Fruit fly (Drosophila melanogaster): ENCODE results near the gene Tap42.

Tap42 gene

DNA sequence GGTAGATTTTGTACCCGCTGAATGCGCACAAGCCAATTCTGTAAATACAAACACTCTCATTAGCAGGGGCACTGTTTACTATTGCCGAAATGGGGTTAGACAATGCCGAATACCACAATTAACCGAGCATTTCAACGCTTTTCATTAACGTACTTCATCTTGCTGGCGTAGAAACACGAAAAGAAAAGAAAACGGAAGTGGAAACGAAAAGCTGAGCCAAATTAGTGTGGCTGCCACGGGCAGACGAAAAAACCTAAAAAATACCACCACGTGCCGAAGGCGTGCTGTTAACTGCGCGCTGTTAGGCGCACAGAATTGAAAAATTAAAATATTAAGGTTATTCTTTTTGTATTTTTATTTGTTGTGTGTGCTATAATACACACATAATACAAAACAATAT is 27.5 kb downstream of the Tap42 start, which contains the start of gene RpL24 (continued):
- TF ChIP-seq NFAT (GFP tag; IDR thresholded peaks at IDR 0.05), result peak; percentile 91
- peak; percentile 56 for TF ChIP-seq D19A (tag; optimal IDR thresholded peaks at IDR 0.05)
- TF ChIP-seq CG14710 (tag; optimal IDR thresholded peaks at IDR 0.05), result peak; percentile 84
- peak; percentile 92 for TF ChIP-seq CG11723 (GFP tag; optimal IDR thresholded peaks at IDR 0.05)
- peak; percentile 72 for TF ChIP-seq CG8924 (tag; optimal IDR thresholded peaks at IDR 0.05)
- peak; percentile 96 for TF ChIP-seq CG17328 (GFP tag; IDR thresholded peaks at IDR 0.05)
- peak; percentile 67 for TF ChIP-seq Blimp-1 (GFP tag; optimal IDR thresholded peaks at IDR 0.05)
- peak; percentile 87 for TF ChIP-seq sug (tag; optimal IDR thresholded peaks at IDR 0.05)
- TF ChIP-seq CG13123 (GFP tag; optimal IDR thresholded peaks at IDR 0.05), result peak; percentile 83
- TF ChIP-seq CG15601 (tag; optimal IDR thresholded peaks at IDR 0.05), result peak; percentile 84
- peak; percentile 89 for TF ChIP-seq CG2202 (tag; optimal IDR thresholded peaks at IDR 0.05)
- peak; percentile 90 for TF ChIP-seq CG12391 (tag; optimal IDR thresholded peaks at IDR 0.05)
- peak; percentile 86 for TF ChIP-seq CG43689 (GFP tag; IDR thresholded peaks at IDR 0.05)
- TF ChIP-seq unc-4 (GFP tag; IDR thresholded peaks at IDR 0.05; ENCODE audit: partially characterized antibody), result no peak
- peak; percentile 91 for TF ChIP-seq PHDP (tag; optimal IDR thresholded peaks at IDR 0.05)
- peak; percentile 87 for TF ChIP-seq CG12744 (GFP tag; optimal IDR thresholded peaks at IDR 0.05)
- peak; percentile 94 for TF ChIP-seq en (GFP tag; optimal IDR thresholded peaks at IDR 0.05)
- no peak for TF ChIP-seq sna (GFP tag; IDR thresholded peaks at IDR 0.05; ENCODE audit: partially characterized antibody)
- TF ChIP-seq wek (GFP tag; optimal IDR thresholded peaks at IDR 0.05), result peak; percentile 98
- peak; percentile 57 for TF ChIP-seq CG10462 (GFP tag; optimal IDR thresholded peaks at IDR 0.05)
- peak; percentile 99 for TF ChIP-seq ci (GFP tag; IDR thresholded peaks at IDR 0.05)
- peak; percentile 48 for TF ChIP-seq CG14965 (GFP tag; optimal IDR thresholded peaks at IDR 0.05; ENCODE audit: borderline replicate concordance)
- peak; percentile 92 for TF ChIP-seq CG8089 (GFP tag; optimal IDR thresholded peaks at IDR 0.05)
- peak; percentile 92; the same call in 2 of the 3 replicates for TF ChIP-seq so (GFP tag; IDR thresholded peaks at IDR 0.05)
- TF ChIP-seq Kr (GFP tag; optimal IDR thresholded peaks at IDR 0.05), result peak; percentile 83
- peak; percentile 88 for TF ChIP-seq gfzf (GFP tag; optimal IDR thresholded peaks at IDR 0.05)
- peak; percentile 80 for TF ChIP-seq seq (GFP tag; IDR thresholded peaks at IDR 0.05)
- TF ChIP-seq Eip74EF (GFP tag; optimal IDR thresholded peaks at IDR 0.05), result peak in 1 of 2 experiments; percentile 88
- peak; percentile 97 for TF ChIP-seq mirr (GFP tag; optimal IDR thresholded peaks at IDR 0.05)
- peak; percentile 86 for TF ChIP-seq CG6254 (GFP tag; optimal IDR thresholded peaks at IDR 0.05)
- peak; percentile 95 for TF ChIP-seq CG12659 (GFP tag; optimal IDR thresholded peaks at IDR 0.05)
- TF ChIP-seq esg (GFP tag; conservative IDR thresholded peaks at IDR 0.05), result no peak
- TF ChIP-seq Deaf1 (tag; optimal IDR thresholded peaks at IDR 0.05), result peak; percentile 64
- TF ChIP-seq Lpt (GFP tag; optimal IDR thresholded peaks at IDR 0.05), result no peak
- TF ChIP-seq CG9437 (GFP tag; optimal IDR thresholded peaks at IDR 0.05), result peak; percentile 75
- TF ChIP-seq zf30C (GFP tag; optimal IDR thresholded peaks at IDR 0.05), result peak; percentile 67
- peak; percentile 78 for TF ChIP-seq tgo (GFP tag; IDR thresholded peaks at IDR 0.05)
- TF ChIP-seq jumu (GFP tag; optimal IDR thresholded peaks at IDR 0.05), result peak; percentile 63
- TF ChIP-seq Trl (optimal IDR thresholded peaks at IDR 0.05), result no peak
- peak; percentile 96 for TF ChIP-seq Trl (GFP tag; optimal IDR thresholded peaks at IDR 0.05)
- TF ChIP-seq lola (GFP tag; optimal IDR thresholded peaks at IDR 0.05), result peak in 1 of 3 experiments; percentile 56
- TF ChIP-seq CG4730 (GFP tag; IDR thresholded peaks at IDR 0.05), result no peak
- TF ChIP-seq CG11560 (tag; IDR thresholded peaks at IDR 0.05), result no peak
- TF ChIP-seq CkIIα-i1 (GFP tag; IDR thresholded peaks at IDR 0.05), result no peak
- TF ChIP-seq CG8388 (GFP tag; optimal IDR thresholded peaks at IDR 0.05), result peak; percentile 87
- TF ChIP-seq CG15514 (GFP tag; optimal IDR thresholded peaks at IDR 0.05), result peak; percentile 94
- peak; percentile 93 for TF ChIP-seq fd64A (GFP tag; optimal IDR thresholded peaks at IDR 0.05)
- TF ChIP-seq CG9932 (GFP tag; IDR thresholded peaks at IDR 0.05), result peak; percentile 75
- peak; percentile 94 for TF ChIP-seq schlank (tag; optimal IDR thresholded peaks at IDR 0.05)
- TF ChIP-seq CG1602 (GFP tag; optimal IDR thresholded peaks at IDR 0.05), result peak; percentile 61
